Worm (Caenorhabditis elegans) whole organism, young adult: ENCODE measurements around the gene ZK813.6.

Experiments
- B0035.1 ChIP-seq: sonication (generic microtip); optimal IDR thresholded peaks from 2 replicates; lab custom pipeline; 2016; ENCODE audit warnings: missing genetic modification characterization, mild to moderate bottlenecking, missing compliant biosample characterization, missing genotype, missing genetic modification reagents
- B0261.1 ChIP-seq: sonication (generic microtip); optimal IDR thresholded peaks from 2 replicates; lab custom pipeline; 2016; ENCODE audit warnings: mild to moderate bottlenecking, missing genetic modification characterization, moderate library complexity, missing compliant biosample characterization
- B0336.3 ChIP-seq: fragments of 200-800 bp; sonication (Bioruptor generic); IDR thresholded peaks from 2 replicates; pipeline ENCODE4 v1.3.6; 2022; ENCODE audit warnings: missing genetic modification characterization, missing compliant biosample characterization
- F23B12.7 ChIP-seq: sonication (generic microtip); optimal IDR thresholded peaks from 2 replicates; lab custom pipeline; 2017; ENCODE audit warnings: missing genetic modification characterization, mild to moderate bottlenecking, missing compliant biosample characterization, antibody characterized with exemption, moderate library complexity; ENCODE audit not compliant: insufficient read depth
- F33H1.4 ChIP-seq: fragments of 200-800 bp; sonication (Bioruptor generic); IDR thresholded peaks from 2 replicates; pipeline ENCODE4 v1.3.6; 2022; ENCODE audit warnings: missing genetic modification reagents, missing genetic modification characterization, missing compliant biosample characterization
- F57A8.1 ChIP-seq: fragments of 200-800 bp; sonication (Bioruptor generic); optimal IDR thresholded peaks from 2 replicates; lab custom pipeline; 2018; ENCODE audit warnings: mild to moderate bottlenecking, missing genetic modification characterization, moderate library complexity, missing compliant biosample characterization
- F57C9.4 ChIP-seq: sonication (generic microtip); optimal IDR thresholded peaks from 2 replicates; lab custom pipeline; 2017; ENCODE audit warnings: mild to moderate bottlenecking, missing genetic modification characterization, missing compliant biosample characterization
- Y53F4B.3 ChIP-seq: fragments of 200-800 bp; sonication (Bioruptor generic); IDR thresholded peaks from 2 replicates; pipeline ENCODE4 v1.3.6; 2022; ENCODE audit warnings: missing genetic modification reagents, missing genetic modification characterization, missing compliant biosample characterization
- Y67H2A.10 ChIP-seq: fragments of 200-800 bp; sonication (Bioruptor generic); conservative IDR thresholded peaks from 2 replicates; pipeline ENCODE4 v1.3.6; 2022; ENCODE audit warnings: missing genetic modification reagents, missing genetic modification characterization, missing compliant biosample characterization
- ama-1 ChIP-seq, 3 experiments: fragments of 150-350 bp in 1 of 3; sonication (generic microtip) in 2 of 3; optimal IDR thresholded peaks; 2 replicates each; lab custom pipeline; 2014 to 2018; ENCODE audit warnings: missing biosample characterization in 2 of 3, missing genetic modification characterization in 2 of 3, missing genetic modification reagents in 2 of 3
- aptf-3 ChIP-seq: fragments of 200-800 bp; sonication (Bioruptor generic); IDR thresholded peaks from 2 replicates; pipeline ENCODE4 v1.3.6; 2022; ENCODE audit warnings: missing genetic modification characterization, missing compliant biosample characterization
- atf-7 ChIP-seq: sonication (generic microtip); optimal IDR thresholded peaks from 2 replicates; lab custom pipeline; 2017; ENCODE audit warnings: mild to moderate bottlenecking, missing genetic modification characterization, missing compliant biosample characterization
- bed-1 ChIP-seq: fragments of 200-800 bp; sonication (Bioruptor generic); IDR thresholded peaks from 2 replicates; pipeline ENCODE4 v1.3.6; 2022; ENCODE audit warnings: missing genetic modification reagents, missing genetic modification characterization, missing compliant biosample characterization
- ccch-3 ChIP-seq: fragments of 200-800 bp; sonication (Bioruptor generic); optimal IDR thresholded peaks from 2 replicates; lab custom pipeline; 2018; ENCODE audit warnings: mild to moderate bottlenecking, missing genetic modification characterization, missing compliant biosample characterization
- chd-7 ChIP-seq: sonication (generic microtip); optimal IDR thresholded peaks from 2 replicates; lab custom pipeline; 2016; ENCODE audit warnings: mild to moderate bottlenecking, missing genetic modification characterization, moderate library complexity, missing compliant biosample characterization
- die-1 ChIP-seq: sonication (generic microtip); optimal IDR thresholded peaks from 2 replicates; lab custom pipeline; 2016; ENCODE audit warnings: missing genotype, mild to moderate bottlenecking, missing genetic modification characterization, missing compliant biosample characterization
- egl-18 ChIP-seq: fragments of 200-800 bp; sonication (Bioruptor generic); IDR thresholded peaks from 2 replicates; pipeline ENCODE4 v1.3.6; 2022; ENCODE audit warnings: missing genetic modification reagents, missing genetic modification characterization, missing compliant biosample characterization
- egl-44 ChIP-seq: fragments of 200-800 bp; sonication (Bioruptor generic); IDR thresholded peaks from 2 replicates; pipeline ENCODE4 v1.3.6; 2022; ENCODE audit warnings: missing genetic modification reagents, missing genetic modification characterization, missing compliant biosample characterization
- hmg-1.2 ChIP-seq: fragments of 200-800 bp; sonication (Bioruptor generic); IDR thresholded peaks from 2 replicates; pipeline ENCODE4 v1.3.6; 2022; ENCODE audit warnings: missing genetic modification reagents, missing genetic modification characterization, missing compliant biosample characterization
- hmg-20 ChIP-seq: fragments of 200-800 bp; sonication (Bioruptor generic); IDR thresholded peaks from 2 replicates; pipeline ENCODE4 v1.3.6; 2022; ENCODE audit warnings: missing genetic modification reagents, missing genetic modification characterization, missing compliant biosample characterization
- lag-1 ChIP-seq: fragments of 200-800 bp; sonication (Bioruptor generic); IDR thresholded peaks from 2 replicates; pipeline ENCODE4 v1.3.6; 2022; ENCODE audit warnings: missing genetic modification reagents, missing genetic modification characterization, missing compliant biosample characterization
- let-607 ChIP-seq, 2 experiments: fragments of 200-800 bp in 1 of 2; sonication (Bioruptor generic) in 1 of 2; sonication (generic microtip) in 1 of 2; optimal IDR thresholded peaks; 2 replicates each; lab custom pipeline; 2016 to 2018; ENCODE audit warnings: mild to moderate bottlenecking in 2 of 2, missing compliant biosample characterization in 2 of 2, missing genetic modification characterization in 2 of 2, moderate library complexity in 2 of 2, missing genotype in 1 of 2
- lin-26 ChIP-seq: fragments of 200-800 bp; sonication (Bioruptor generic); IDR thresholded peaks from 2 replicates; pipeline ENCODE4 v1.3.6; 2022; ENCODE audit warnings: missing genetic modification reagents, missing genetic modification characterization, missing compliant biosample characterization
- lin-35 ChIP-seq, 3 experiments: fragments of 150-350 bp in 2 of 3; sonication (generic microtip) in 1 of 3; optimal IDR thresholded peaks; 2 replicates each; lab custom pipeline; 2014 to 2018; ENCODE audit warnings: missing biosample characterization in 3 of 3, missing genetic modification characterization in 3 of 3, missing genetic modification reagents in 3 of 3
- lin-54 ChIP-seq: fragments of 200-800 bp; sonication (Bioruptor generic); optimal IDR thresholded peaks from 2 replicates; lab custom pipeline; 2018; ENCODE audit warnings: mild to moderate bottlenecking, missing genetic modification characterization, missing compliant biosample characterization
- lsy-27 ChIP-seq: sonication (generic microtip); optimal IDR thresholded peaks from 2 replicates; lab custom pipeline; 2017; ENCODE audit warnings: missing genetic modification characterization, mild to moderate bottlenecking, missing compliant biosample characterization, antibody characterized with exemption, missing genotype, borderline replicate concordance; ENCODE audit not compliant: insufficient read depth
- madf-3 ChIP-seq: fragments of 200-800 bp; sonication (Bioruptor generic); IDR thresholded peaks from 2 replicates; pipeline ENCODE4 v1.3.6; 2022; ENCODE audit warnings: missing genetic modification reagents, missing genetic modification characterization, missing compliant biosample characterization
- mcd-1 ChIP-seq: fragments of 200-800 bp; sonication (Bioruptor generic); IDR thresholded peaks from 2 replicates; pipeline ENCODE4 v1.3.6; 2022; ENCODE audit warnings: missing genetic modification reagents, missing genetic modification characterization, missing compliant biosample characterization
- mel-28 ChIP-seq: sonication (generic microtip); optimal IDR thresholded peaks from 2 replicates; lab custom pipeline; 2016; ENCODE audit warnings: borderline replicate concordance, mild to moderate bottlenecking, missing genetic modification characterization, missing compliant biosample characterization
- mes-4 ChIP-seq: sonication (generic microtip); optimal IDR thresholded peaks from 2 replicates; lab custom pipeline; 2016; ENCODE audit warnings: missing genotype, missing genetic modification characterization, missing compliant biosample characterization
- nfyb-1 ChIP-seq: fragments of 200-800 bp; sonication (Bioruptor generic); IDR thresholded peaks from 2 replicates; pipeline ENCODE4 v1.3.6; 2022; ENCODE audit warnings: missing genetic modification reagents, missing genetic modification characterization, missing compliant biosample characterization
- nhr-179 ChIP-seq: sonication (generic microtip); optimal IDR thresholded peaks from 2 replicates; lab custom pipeline; 2016; ENCODE audit warnings: mild to moderate bottlenecking, missing genetic modification characterization, missing compliant biosample characterization
- nhr-27 ChIP-seq: fragments of 200-800 bp; sonication (Bioruptor generic); optimal IDR thresholded peaks from 2 replicates; lab custom pipeline; 2018; ENCODE audit warnings: mild to moderate bottlenecking, missing genetic modification characterization, moderate library complexity, missing compliant biosample characterization
- nhr-80 ChIP-seq: sonication (generic microtip); optimal IDR thresholded peaks from 2 replicates; lab custom pipeline; 2016; ENCODE audit warnings: missing genetic modification characterization, missing compliant biosample characterization
- nhr-90 ChIP-seq: sonication (generic microtip); optimal IDR thresholded peaks from 2 replicates; lab custom pipeline; 2016; ENCODE audit warnings: missing genotype, mild to moderate bottlenecking, missing genetic modification characterization, missing compliant biosample characterization
- rpc-1 ChIP-seq, 2 experiments: fragments of 150-350 bp in 1 of 2; sonication (generic microtip) in 1 of 2; optimal IDR thresholded peaks; 2 replicates each; lab custom pipeline; 2014 to 2018; ENCODE audit warnings: missing biosample characterization in 1 of 2, missing genetic modification characterization in 1 of 2, missing genetic modification reagents in 1 of 2, missing genotype in 1 of 2
- tbp1 ChIP-seq: fragments of 200-800 bp; sonication (Bioruptor generic); optimal IDR thresholded peaks from 2 replicates; lab custom pipeline; 2018; ENCODE audit warnings: mild to moderate bottlenecking, missing genetic modification characterization, missing compliant biosample characterization
- ztf-22 ChIP-seq: fragments of 200-800 bp; sonication (Bioruptor generic); optimal IDR thresholded peaks from 2 replicates; lab custom pipeline; 2018; ENCODE audit warnings: mild to moderate bottlenecking, missing genetic modification characterization, moderate library complexity, missing compliant biosample characterization
- ztf-6 ChIP-seq: fragments of 200-800 bp; sonication (Bioruptor generic); IDR thresholded peaks from 2 replicates; pipeline ENCODE4 v1.3.6; 2022; ENCODE audit warnings: missing genetic modification reagents, missing genetic modification characterization, missing compliant biosample characterization

ZK813.6 gene

ce11 chrX:3399917-3400316 lies 24.7 kb upstream of the ZK813.6 start, which contains the start of gene cht-1:
cht-1 (minus strand) TSS chrX:3400017.
- TF ChIP-seq F33H1.4 (no peak), B0261.1 (no peak), mel-28 (tag; lab: Kevin White, UChicago) (no peak), ccch-3 (no peak), mcd-1 (no peak), nhr-90 (tag; lab: Kevin White, UChicago) (no peak), ama-1 (optimal IDR thresholded peaks at IDR 0.05; lab: Kevin White, UChicago) (no peak), ama-1 (GFP tag; optimal IDR thresholded peaks at IDR 0.05; lab: Kevin White, UChicago) (no peak), tbp1 (GFP tag; lab: Kevin White, UChicago) (no peak), nhr-179 (tag; lab: Kevin White, UChicago) (no peak), hmg-1.2 (GFP tag; lab: Robert Waterston, UW) (no peak), nfyb-1 (GFP tag; lab: Robert Waterston, UW) (no peak), lsy-27 (tag; lab: Kevin White, UChicago) (no peak)

ce11 chrX:3400387-3400786 lies 24.2 kb upstream of the ZK813.6 start:
- TF ChIP-seq nhr-27 (tag; lab: Kevin White, UChicago) (no peak), aptf-3 (no peak), F57A8.1 (GFP tag; lab: Kevin White, UChicago) (no peak), egl-18 (GFP tag; lab: Robert Waterston, UW) (no peak), F57C9.4 (tag; lab: Kevin White, UChicago) (no peak), F33H1.4 (no peak)
- TF ChIP-seq, all 124 proteins: peak for 0

- TF ChIP-seq die-1 (tag; lab: Kevin White, UChicago) (no peak), lag-1 (GFP tag; lab: Robert Waterston, UW) (no peak), nhr-27 (tag; lab: Kevin White, UChicago) (no peak), Y67H2A.10 (GFP tag; lab: Robert Waterston, UW) (no peak), B0336.3 (no peak), lin-26 (GFP tag; lab: Robert Waterston, UW) (no peak), lsy-27 (tag; lab: Kevin White, UChicago) (no peak), B0035.1 (no peak), F23B12.7 (tag; lab: Kevin White, UChicago) (no peak), madf-3 (GFP tag; lab: Robert Waterston, UW) (no peak), lin-54 (GFP tag; lab: Kevin White, UChicago) (no peak), aptf-3 (no peak), rpc-1 (optimal IDR thresholded peaks at IDR 0.05; lab: Kevin White, UChicago) (no peak), rpc-1 (tag; optimal IDR thresholded peaks at IDR 0.05; lab: Kevin White, UChicago) (no peak), mes-4 (tag; lab: Kevin White, UChicago) (no peak), mel-28 (tag; lab: Kevin White, UChicago) (no peak), Y53F4B.3 (GFP tag; lab: Robert Waterston, UW) (no peak), bed-1 (GFP tag; lab: Robert Waterston, UW) (no peak)
Measured at ce11 chrX:3401701-3402100, 22.9 kb upstream of the ZK813.6 start, which contains the start of gene C04F6.9. C04F6.9 (plus strand) TSS chrX:3402001.

- no peak for TF ChIP-seq F57C9.4 (tag; lab: Kevin White, UChicago)
- TF ChIP-seq ztf-22 (GFP tag; lab: Kevin White, UChicago): peak; percentile 58
- TF ChIP-seq mes-4 (tag; lab: Kevin White, UChicago): no peak
- no peak for TF ChIP-seq lin-35 (GFP tag; optimal IDR thresholded peaks at IDR 0.05; lab: Kevin White, UChicago)
- TF ChIP-seq hmg-20 (GFP tag; lab: Robert Waterston, UW): no peak
- TF ChIP-seq chd-7 (tag; lab: Kevin White, UChicago): peak; percentile 56
- TF ChIP-seq atf-7: peak; percentile 66
- no peak for TF ChIP-seq ztf-6 (GFP tag; lab: Robert Waterston, UW)
- TF ChIP-seq nhr-80 (tag; lab: Kevin White, UChicago): peak; percentile 83
- no peak for TF ChIP-seq egl-44 (GFP tag; lab: Robert Waterston, UW)
- peak in 1 of 2 experiments; percentile 69 for TF ChIP-seq let-607 (tag; optimal IDR thresholded peaks at IDR 0.05; lab: Kevin White, UChicago)
Measured at ce11 chrX:3403195-3403594, 21.4 kb upstream of the ZK813.6 start, which contains the start of gene vit-5. vit-5 (plus strand) TSS chrX:3403471.
